Fruit fly (Drosophila melanogaster) whole organism, embryonic: ENCODE data around the gene Tsr1.

Experiments used
- sd ChIP-seq: fragments of 200-800 bp; sonication (Bioruptor generic); optimal IDR thresholded peaks from 3 replicates; lab custom pipeline; 2018; ENCODE audit warnings: missing biosample characterization, mild to moderate bottlenecking, missing genetic modification characterization, moderate library complexity

Tsr1 gene

dm6 chr3L:21386917-21387316 is 51.9 kb downstream of the Tsr1 start (continued):
- peak; percentile 79 for TF ChIP-seq sd
